Worm (Caenorhabditis elegans) whole organism, L1 larva: Measurements from ENCODE around the gene ZK856.7.

Experiments
- Y116A8C.19 ChIP-seq: sonication (generic microtip); optimal IDR thresholded peaks from 2 replicates; lab custom pipeline; 2016; ENCODE audit warnings: missing compliant biosample characterization, missing genetic modification characterization, borderline replicate concordance
- alr-1 ChIP-seq: fragments of 200-800 bp; sonication (Bioruptor generic); optimal IDR thresholded peaks from 2 replicates; lab custom pipeline; 2018; ENCODE audit warnings: borderline replicate concordance, mild to moderate bottlenecking, missing genetic modification characterization, missing compliant biosample characterization
- blmp-1 ChIP-seq: fragments of 150-350 bp; optimal IDR thresholded peaks from 2 replicates; lab custom pipeline; 2014; ENCODE audit warnings: missing biosample characterization, missing genetic modification characterization
- ceh-63 ChIP-seq: fragments of 200-800 bp; sonication (Bioruptor generic); optimal IDR thresholded peaks from 2 replicates; lab custom pipeline; 2018; ENCODE audit warnings: mild to moderate bottlenecking, missing genetic modification characterization, missing compliant biosample characterization
- ceh-88 ChIP-seq: fragments of 200-800 bp; sonication (Bioruptor generic); IDR thresholded peaks from 2 replicates; pipeline ENCODE4 v1.3.6; 2022; ENCODE audit warnings: missing genetic modification characterization, missing compliant biosample characterization
- dpl-1 ChIP-seq, 3 experiments: fragments of 150-350 bp in 2 of 3; sonication (generic microtip) in 1 of 3; optimal IDR thresholded peaks; 2 replicates each; lab custom pipeline; 2014 to 2017; ENCODE audit warnings: missing biosample characterization in 3 of 3, missing genetic modification characterization in 3 of 3, missing genetic modification reagents in 3 of 3
- efl-1 ChIP-seq, 4 experiments: fragments of 150-350 bp; optimal IDR thresholded peaks in 3 of 4; peaks in 1 of 4; 1 replicate in 1 of 4; 2 replicates in 3 of 4; lab custom pipeline; 2014; ENCODE audit warnings: missing biosample characterization in 2 of 4, missing genetic modification characterization in 2 of 4, missing genetic modification reagents in 2 of 4
- elt-2 ChIP-seq: sonication (generic microtip); optimal IDR thresholded peaks from 2 replicates; lab custom pipeline; 2016; ENCODE audit warnings: missing genetic modification characterization, mild to moderate bottlenecking, inconsistent platforms, missing compliant biosample characterization, missing genetic modification reagents
- elt-3 ChIP-seq, 6 experiments: fragments of 150-350 bp in 1 of 6; sonication (generic microtip); optimal IDR thresholded peaks; 2 replicates each; lab custom pipeline; 2017 to 2018; ENCODE audit warnings: missing biosample characterization in 6 of 6, missing genetic modification characterization in 6 of 6, inconsistent platforms in 1 of 6
- ets-5 ChIP-seq: fragments of 200-800 bp; sonication (Bioruptor generic); IDR thresholded peaks from 2 replicates; pipeline ENCODE4 v1.3.6; 2022; ENCODE audit warnings: missing genetic modification characterization, missing compliant biosample characterization
- fkh-10 ChIP-seq: sonication (generic microtip); optimal IDR thresholded peaks from 2 replicates; lab custom pipeline; 2017; ENCODE audit warnings: missing biosample characterization, missing genetic modification reagents, missing genetic modification characterization
- fkh-8 ChIP-seq: sonication (generic microtip); optimal IDR thresholded peaks from 2 replicates; lab custom pipeline; 2016; ENCODE audit warnings: mild to moderate bottlenecking, missing genetic modification characterization, missing compliant biosample characterization
- grh-1 ChIP-seq: fragments of 200-800 bp; sonication (Bioruptor generic); IDR thresholded peaks from 2 replicates; pipeline ENCODE4 v1.3.6; 2022; ENCODE audit warnings: missing genetic modification reagents, missing genetic modification characterization, missing compliant biosample characterization
- hpl-2 ChIP-seq: fragments of 150-350 bp; optimal IDR thresholded peaks from 2 replicates; lab custom pipeline; 2014; ENCODE audit warnings: missing biosample characterization, missing genetic modification reagents, missing genetic modification characterization
- jun-1 ChIP-seq: fragments of 150-350 bp; optimal IDR thresholded peaks from 2 replicates; lab custom pipeline; 2014; ENCODE audit warnings: missing biosample characterization, missing genetic modification reagents, missing genetic modification characterization
- lin-14 ChIP-seq: fragments of 200-800 bp; sonication (Bioruptor generic); optimal IDR thresholded peaks from 2 replicates; lab custom pipeline; 2018; ENCODE audit warnings: mild to moderate bottlenecking, missing genetic modification characterization, moderate library complexity, missing compliant biosample characterization
- lin-15B ChIP-seq: fragments of 150-350 bp; sonication (generic microtip); optimal IDR thresholded peaks from 3 replicates; lab custom pipeline; 2014; ENCODE audit warnings: missing biosample characterization, missing genetic modification characterization
- lin-39 ChIP-seq: fragments of 150-350 bp; optimal IDR thresholded peaks from 2 replicates; lab custom pipeline; 2014; ENCODE audit warnings: missing biosample characterization, missing genetic modification reagents, missing genetic modification characterization
- mab-9 ChIP-seq: fragments of 200-800 bp; sonication (Bioruptor generic); IDR thresholded peaks from 2 replicates; pipeline ENCODE4 v1.3.6; 2022; ENCODE audit warnings: missing genetic modification reagents, missing genetic modification characterization, missing compliant biosample characterization
- mdl-1 ChIP-seq, 2 experiments: fragments of 150-350 bp; optimal IDR thresholded peaks; 2 replicates each; lab custom pipeline; 2014 to 2017; ENCODE audit warnings: missing biosample characterization in 2 of 2, missing genetic modification characterization in 2 of 2, inconsistent platforms in 1 of 2
- mef-2 ChIP-seq: fragments of 150-350 bp; optimal IDR thresholded peaks from 2 replicates; lab custom pipeline; 2014; ENCODE audit warnings: missing biosample characterization, missing genetic modification characterization
- mep-1 ChIP-seq: fragments of 150-350 bp; optimal IDR thresholded peaks from 2 replicates; lab custom pipeline; 2014; ENCODE audit warnings: missing biosample characterization, missing genetic modification characterization
- nhr-11 ChIP-seq: fragments of 150-350 bp; optimal IDR thresholded peaks from 2 replicates; lab custom pipeline; 2014; ENCODE audit warnings: missing biosample characterization, missing genetic modification characterization
- nhr-237 ChIP-seq: fragments of 150-350 bp; optimal IDR thresholded peaks from 2 replicates; lab custom pipeline; 2014; ENCODE audit warnings: missing biosample characterization, missing genetic modification characterization
- nhr-28 ChIP-seq: fragments of 150-350 bp; optimal IDR thresholded peaks from 2 replicates; lab custom pipeline; 2014; ENCODE audit warnings: missing biosample characterization, missing genetic modification characterization
- nhr-85 ChIP-seq: sonication (generic microtip); peaks from one replicate; lab custom pipeline; 2016; ENCODE audit warnings: missing genetic modification characterization, inconsistent platforms, missing compliant biosample characterization
- nhr-90 ChIP-seq: sonication (generic microtip); optimal IDR thresholded peaks from 2 replicates; lab custom pipeline; 2016; ENCODE audit warnings: mild to moderate bottlenecking, missing genetic modification characterization, missing compliant biosample characterization; ENCODE audit not compliant: poor library complexity
- pag-3 ChIP-seq: sonication (generic microtip); optimal IDR thresholded peaks from 2 replicates; lab custom pipeline; 2017; ENCODE audit warnings: missing genetic modification characterization, mild to moderate bottlenecking, missing compliant biosample characterization, antibody characterized with exemption, borderline replicate concordance; ENCODE audit not compliant: insufficient read depth
- pax-3 ChIP-seq: fragments of 200-800 bp; sonication (Bioruptor generic); optimal IDR thresholded peaks from 2 replicates; lab custom pipeline; 2018; ENCODE audit warnings: mild to moderate bottlenecking, missing genetic modification characterization, moderate library complexity, missing compliant biosample characterization
- pqm-1 ChIP-seq: sonication (generic microtip); optimal IDR thresholded peaks from 3 replicates; lab custom pipeline; 2017; ENCODE audit warnings: missing biosample characterization, missing genetic modification characterization
- rnt-1 ChIP-seq: sonication (generic microtip); optimal IDR thresholded peaks from 2 replicates; lab custom pipeline; 2016; ENCODE audit warnings: mild to moderate bottlenecking, missing genetic modification characterization, moderate library complexity, missing compliant biosample characterization
- skn-1 ChIP-seq: fragments of 150-350 bp; optimal IDR thresholded peaks from 2 replicates; lab custom pipeline; 2014; ENCODE audit warnings: missing biosample characterization, missing genetic modification characterization
- snu-23 ChIP-seq: sonication (generic microtip); optimal IDR thresholded peaks from 2 replicates; lab custom pipeline; 2016; ENCODE audit warnings: missing genetic modification characterization, missing compliant biosample characterization
- sptf-1 ChIP-seq: fragments of 150-350 bp; optimal IDR thresholded peaks from 2 replicates; lab custom pipeline; 2014; ENCODE audit warnings: missing biosample characterization, missing genetic modification characterization
- swsn-7 ChIP-seq: sonication (generic microtip); optimal IDR thresholded peaks from 2 replicates; lab custom pipeline; 2016; ENCODE audit warnings: missing genetic modification characterization, missing compliant biosample characterization
- tbx-2 ChIP-seq: sonication (generic microtip); optimal IDR thresholded peaks from 2 replicates; lab custom pipeline; 2016; ENCODE audit warnings: missing genetic modification characterization, missing compliant biosample characterization
- unc-130 ChIP-seq: fragments of 150-350 bp; optimal IDR thresholded peaks from 2 replicates; lab custom pipeline; 2017; ENCODE audit warnings: missing biosample characterization, missing genetic modification characterization, inconsistent platforms
- unc-62 ChIP-seq: fragments of 150-350 bp; optimal IDR thresholded peaks from 2 replicates; lab custom pipeline; 2014; ENCODE audit warnings: missing biosample characterization, missing genetic modification reagents, missing genetic modification characterization
- unc-98 ChIP-seq: fragments of 200-800 bp; sonication (Bioruptor generic); IDR thresholded peaks from 2 replicates; pipeline ENCODE4 v1.3.6; 2022; ENCODE audit warnings: missing genetic modification characterization, missing compliant biosample characterization
- xbp-1 ChIP-seq: sonication (generic microtip); optimal IDR thresholded peaks from 2 replicates; lab custom pipeline; 2016; ENCODE audit warnings: missing genetic modification characterization, missing compliant biosample characterization
- ztf-11 ChIP-seq, 2 experiments: sonication (generic microtip); optimal IDR thresholded peaks; 2 replicates each; lab custom pipeline; 2016 to 2017; ENCODE audit warnings: missing genetic modification characterization in 2 of 2, missing biosample characterization in 1 of 2, missing compliant biosample characterization in 1 of 2
- ztf-4 ChIP-seq: fragments of 150-350 bp; optimal IDR thresholded peaks from 2 replicates; lab custom pipeline; 2014; ENCODE audit warnings: missing biosample characterization, missing genetic modification characterization

Gene ZK856.7

ce11 chrV:10204863-10205338 is 3.0 kb downstream of the ZK856.7 start, which contains the start of the genes ZK856.19 and ZK856.11 (continued):
- TF ChIP-seq rnt-1 (peak; percentile 70), ets-5 (GFP tag; lab: Robert Waterston, UW) (no peak), pqm-1 (no peak), blmp-1 (tag; lab: Kevin White, UChicago) (peak; percentile 76), lin-14 (peak; percentile 69), nhr-28 (tag; lab: Kevin White, UChicago) (no peak), grh-1 (peak; percentile 55; the same call in 1 of the 2 replicates), unc-98 (GFP tag; lab: Robert Waterston, UW) (no peak), mep-1 (tag; lab: Kevin White, UChicago) (peak; percentile 88), alr-1 (no peak), pax-3 (tag; lab: Kevin White, UChicago) (no peak), ztf-11 (tag; optimal IDR thresholded peaks at IDR 0.05; lab: Kevin White, UChicago) (no peak), elt-3 (tag; optimal IDR thresholded peaks at IDR 0.05; lab: Kevin White, UChicago) (peak in 2 of 6 experiments; percentile 2 to 18), nhr-85 (tag; lab: Kevin White, UChicago) (peak; percentile 86), nhr-90 (tag; lab: Kevin White, UChicago) (peak; percentile 78), ceh-88 (GFP tag; lab: Robert Waterston, UW) (no peak), sptf-1 (tag; lab: Kevin White, UChicago) (no peak), pag-3 (tag; lab: Kevin White, UChicago) (no peak), Y116A8C.19 (tag; lab: Kevin White, UChicago) (no peak), elt-2 (tag; lab: Kevin White, UChicago) (peak; percentile 31), efl-1 (optimal IDR thresholded peaks at IDR 0.05; lab: Kevin White, UChicago) (peak; percentile 63 to 74), efl-1 (GFP tag; optimal IDR thresholded peaks at IDR 0.05 in 1 of 2; lab: Kevin White, UChicago) (peak; percentile 66 to 97), nhr-11 (tag; lab: Kevin White, UChicago) (peak; percentile 33), xbp-1 (peak; percentile 77), ztf-4 (no peak), unc-130 (tag; lab: Kevin White, UChicago) (peak; percentile 60), mab-9 (GFP tag; lab: Robert Waterston, UW) (no peak), mdl-1 (tag; optimal IDR thresholded peaks at IDR 0.05; lab: Kevin White, UChicago) (no peak), tbx-2 (tag; lab: Kevin White, UChicago) (peak; percentile 78), skn-1 (tag; lab: Kevin White, UChicago) (peak; percentile 37), snu-23 (GFP tag; lab: Kevin White, UChicago) (peak; percentile 79), swsn-7 (tag; lab: Kevin White, UChicago) (peak; percentile 77), lin-15B (tag; lab: Kevin White, UChicago) (peak; percentile 78)

DNA sequence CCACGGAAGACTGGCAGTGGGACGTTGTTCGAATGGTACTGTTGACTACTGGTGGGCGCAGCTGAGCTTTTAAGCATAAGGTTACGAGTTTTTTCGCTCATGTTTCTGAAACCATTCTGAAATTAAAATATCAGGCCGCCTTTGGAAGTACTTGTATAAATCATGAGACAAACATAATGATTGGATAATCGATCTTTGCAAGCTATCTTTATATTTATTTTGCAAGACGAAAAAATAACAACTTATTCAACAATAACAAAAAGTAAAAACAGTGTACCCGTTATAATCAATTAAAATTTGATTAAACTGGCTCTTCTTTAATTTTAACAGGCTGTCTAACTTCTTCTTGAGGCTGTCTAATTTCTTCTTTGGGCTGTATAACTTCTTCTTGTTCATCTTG is 3.6 kb downstream of the ZK856.7 start, which contains the start of gene ZK856.16:
ZK856.16 (minus strand) TSS at position 101 of the 400 bp plus-strand sequence.
- no peak for TF ChIP-seq jun-1 (tag; lab: Kevin White, UChicago)
- TF ChIP-seq lin-39, result no peak
- TF ChIP-seq nhr-237 (tag; lab: Kevin White, UChicago), result no peak
- TF ChIP-seq fkh-8 (tag; lab: Kevin White, UChicago), result no peak
- no peak for TF ChIP-seq nhr-28 (tag; lab: Kevin White, UChicago)
- TF ChIP-seq hpl-2 (GFP tag; lab: Kevin White, UChicago), result no peak
- no peak for TF ChIP-seq mef-2 (tag; lab: Kevin White, UChicago)
- no peak for TF ChIP-seq unc-62 (GFP tag; lab: Kevin White, UChicago)
- no peak for TF ChIP-seq efl-1 (optimal IDR thresholded peaks at IDR 0.05; lab: Kevin White, UChicago)
- no peak for TF ChIP-seq efl-1 (GFP tag; optimal IDR thresholded peaks at IDR 0.05 in 1 of 2; lab: Kevin White, UChicago)
- no peak for TF ChIP-seq dpl-1 (GFP tag; optimal IDR thresholded peaks at IDR 0.05; lab: Kevin White, UChicago)
- no peak for TF ChIP-seq fkh-10 (GFP tag; lab: Kevin White, UChicago)
- no peak for TF ChIP-seq pqm-1
- TF ChIP-seq ceh-63 (GFP tag; lab: Kevin White, UChicago), result no peak
- TF ChIP-seq, all 84 proteins: peak for 0
